Worm (Caenorhabditis elegans) whole organism, young adult: Measurements from ENCODE around the gene T19H12.2.

Source experiments
- B0336.3 ChIP-seq: fragments of 200-800 bp; sonication (Bioruptor generic); IDR thresholded peaks from 2 replicates; pipeline ENCODE4 v1.3.6; 2022; ENCODE audit warnings: missing genetic modification characterization, missing compliant biosample characterization
- D2030.7 ChIP-seq: fragments of 200-800 bp; sonication (Bioruptor generic); IDR thresholded peaks from 2 replicates; pipeline ENCODE4 v1.3.6; 2022; ENCODE audit warnings: missing genetic modification reagents, missing genetic modification characterization, missing compliant biosample characterization
- F10E7.11 ChIP-seq: sonication (generic microtip); optimal IDR thresholded peaks from 2 replicates; lab custom pipeline; 2017; ENCODE audit warnings: mild to moderate bottlenecking, missing genetic modification characterization, moderate library complexity, missing compliant biosample characterization
- F33H1.4 ChIP-seq: fragments of 200-800 bp; sonication (Bioruptor generic); IDR thresholded peaks from 2 replicates; pipeline ENCODE4 v1.3.6; 2022; ENCODE audit warnings: missing genetic modification reagents, missing genetic modification characterization, missing compliant biosample characterization
- F37B4.10 ChIP-seq: fragments of 200-800 bp; sonication (Bioruptor generic); IDR thresholded peaks from 2 replicates; pipeline ENCODE4 v1.3.6; 2022; ENCODE audit warnings: missing genetic modification characterization, missing compliant biosample characterization
- F39B2.1 ChIP-seq: fragments of 200-800 bp; sonication (Bioruptor generic); IDR thresholded peaks from 2 replicates; pipeline ENCODE4 v1.3.6; 2022; ENCODE audit warnings: missing genetic modification reagents, missing genetic modification characterization, missing compliant biosample characterization
- F52B5.7 ChIP-seq: sonication (generic microtip); optimal IDR thresholded peaks from 2 replicates; lab custom pipeline; 2016; ENCODE audit warnings: mild to moderate bottlenecking, missing genetic modification characterization, missing compliant biosample characterization
- K12H6.12 ChIP-seq: fragments of 200-800 bp; sonication (Bioruptor generic); optimal IDR thresholded peaks from 2 replicates; lab custom pipeline; 2018; ENCODE audit warnings: mild to moderate bottlenecking, missing genetic modification characterization, missing compliant biosample characterization
- Y53F4B.3 ChIP-seq: fragments of 200-800 bp; sonication (Bioruptor generic); IDR thresholded peaks from 2 replicates; pipeline ENCODE4 v1.3.6; 2022; ENCODE audit warnings: missing genetic modification reagents, missing genetic modification characterization, missing compliant biosample characterization
- aptf-2 ChIP-seq: fragments of 200-800 bp; sonication (Bioruptor generic); conservative IDR thresholded peaks from 2 replicates; pipeline ENCODE4 v1.3.6; 2022; ENCODE audit warnings: missing genetic modification reagents, missing genetic modification characterization, missing compliant biosample characterization
- aptf-3 ChIP-seq: fragments of 200-800 bp; sonication (Bioruptor generic); IDR thresholded peaks from 2 replicates; pipeline ENCODE4 v1.3.6; 2022; ENCODE audit warnings: missing genetic modification characterization, missing compliant biosample characterization
- bed-1 ChIP-seq: fragments of 200-800 bp; sonication (Bioruptor generic); IDR thresholded peaks from 2 replicates; pipeline ENCODE4 v1.3.6; 2022; ENCODE audit warnings: missing genetic modification reagents, missing genetic modification characterization, missing compliant biosample characterization
- ccch-3 ChIP-seq: fragments of 200-800 bp; sonication (Bioruptor generic); optimal IDR thresholded peaks from 2 replicates; lab custom pipeline; 2018; ENCODE audit warnings: mild to moderate bottlenecking, missing genetic modification characterization, missing compliant biosample characterization
- ceh-27 ChIP-seq: fragments of 200-800 bp; sonication (Bioruptor generic); optimal IDR thresholded peaks from 2 replicates; lab custom pipeline; 2018; ENCODE audit warnings: mild to moderate bottlenecking, missing genetic modification characterization, moderate library complexity, missing compliant biosample characterization
- ceh-40 ChIP-seq: fragments of 200-800 bp; sonication (Bioruptor generic); IDR thresholded peaks from 2 replicates; pipeline ENCODE4 v1.3.6; 2022; ENCODE audit warnings: missing genetic modification characterization, missing compliant biosample characterization
- die-1 ChIP-seq: sonication (generic microtip); optimal IDR thresholded peaks from 2 replicates; lab custom pipeline; 2016; ENCODE audit warnings: missing genotype, mild to moderate bottlenecking, missing genetic modification characterization, missing compliant biosample characterization
- dox-1 ChIP-seq: fragments of 200-800 bp; sonication (Bioruptor generic); IDR thresholded peaks from 2 replicates; pipeline ENCODE4 v1.3.6; 2022; ENCODE audit warnings: missing genetic modification reagents, missing genetic modification characterization, missing compliant biosample characterization
- gei-17 ChIP-seq: fragments of 200-800 bp; sonication (Bioruptor generic); optimal IDR thresholded peaks from 2 replicates; lab custom pipeline; 2018; ENCODE audit warnings: mild to moderate bottlenecking, missing genetic modification characterization, missing compliant biosample characterization
- hsf-1 ChIP-seq: fragments of 200-800 bp; sonication (Bioruptor generic); IDR thresholded peaks from 2 replicates; pipeline ENCODE4 v1.3.6; 2022; ENCODE audit warnings: missing genetic modification reagents, missing genetic modification characterization, missing compliant biosample characterization
- lsl-1 ChIP-seq: fragments of 200-800 bp; sonication (Bioruptor generic); optimal IDR thresholded peaks from 2 replicates; lab custom pipeline; 2018; ENCODE audit warnings: mild to moderate bottlenecking, missing genetic modification characterization, moderate library complexity, missing compliant biosample characterization
- lsy-27 ChIP-seq: sonication (generic microtip); optimal IDR thresholded peaks from 2 replicates; lab custom pipeline; 2017; ENCODE audit warnings: missing genetic modification characterization, mild to moderate bottlenecking, missing compliant biosample characterization, antibody characterized with exemption, missing genotype, borderline replicate concordance; ENCODE audit not compliant: insufficient read depth
- madf-6 ChIP-seq: fragments of 200-800 bp; sonication (Bioruptor generic); IDR thresholded peaks from 2 replicates; pipeline ENCODE4 v1.3.6; 2022; ENCODE audit warnings: missing genetic modification reagents, missing genetic modification characterization, missing compliant biosample characterization
- mes-4 ChIP-seq: sonication (generic microtip); optimal IDR thresholded peaks from 2 replicates; lab custom pipeline; 2016; ENCODE audit warnings: missing genotype, missing genetic modification characterization, missing compliant biosample characterization
- nfya-1 ChIP-seq: sonication (generic microtip); optimal IDR thresholded peaks from 2 replicates; lab custom pipeline; 2017; ENCODE audit warnings: antibody characterized with exemption, missing compliant biosample characterization, missing genetic modification characterization, borderline replicate concordance; ENCODE audit not compliant: insufficient read depth
- nhr-27 ChIP-seq: fragments of 200-800 bp; sonication (Bioruptor generic); optimal IDR thresholded peaks from 2 replicates; lab custom pipeline; 2018; ENCODE audit warnings: mild to moderate bottlenecking, missing genetic modification characterization, moderate library complexity, missing compliant biosample characterization
- pha-4 ChIP-seq: fragments of 150-350 bp; sonication (generic microtip); optimal IDR thresholded peaks from 2 replicates; lab custom pipeline; 2014; ENCODE audit warnings: missing biosample characterization, missing genetic modification reagents, missing genetic modification characterization
- sea-2 ChIP-seq: fragments of 200-800 bp; sonication (Bioruptor generic); IDR thresholded peaks from 2 replicates; pipeline ENCODE4 v1.3.6; 2022; ENCODE audit warnings: missing genetic modification characterization, missing compliant biosample characterization
- snpc-1.3 ChIP-seq: sonication (generic microtip); optimal IDR thresholded peaks from 2 replicates; lab custom pipeline; 2017; ENCODE audit warnings: missing genetic modification characterization, mild to moderate bottlenecking, missing compliant biosample characterization, antibody characterized with exemption, moderate library complexity, missing genotype, missing genetic modification reagents; ENCODE audit not compliant: insufficient read depth
- snpc-4 ChIP-seq, 5 experiments: fragments of 150-350 bp in 1 of 5; sonication (generic microtip) in 4 of 5; optimal IDR thresholded peaks; 2 replicates each; lab custom pipeline; 2014 to 2018; ENCODE audit warnings: missing genetic modification characterization in 5 of 5, missing biosample characterization in 3 of 5, antibody characterized with exemption in 2 of 5, mild to moderate bottlenecking in 2 of 5, missing compliant biosample characterization in 2 of 5, missing genotype in 2 of 5, moderate library complexity in 2 of 5, missing genetic modification reagents in 1 of 5
- tbp1 ChIP-seq: fragments of 200-800 bp; sonication (Bioruptor generic); optimal IDR thresholded peaks from 2 replicates; lab custom pipeline; 2018; ENCODE audit warnings: mild to moderate bottlenecking, missing genetic modification characterization, missing compliant biosample characterization
- unc-62 ChIP-seq: fragments of 150-350 bp; optimal IDR thresholded peaks from 2 replicates; lab custom pipeline; 2014; ENCODE audit warnings: missing biosample characterization, missing genetic modification reagents, missing genetic modification characterization
- ztf-25 ChIP-seq: fragments of 200-800 bp; sonication (Bioruptor generic); IDR thresholded peaks from 2 replicates; pipeline ENCODE4 v1.3.6; 2022; ENCODE audit warnings: missing genetic modification reagents, missing genetic modification characterization, missing compliant biosample characterization

Gene T19H12.2

DNA sequence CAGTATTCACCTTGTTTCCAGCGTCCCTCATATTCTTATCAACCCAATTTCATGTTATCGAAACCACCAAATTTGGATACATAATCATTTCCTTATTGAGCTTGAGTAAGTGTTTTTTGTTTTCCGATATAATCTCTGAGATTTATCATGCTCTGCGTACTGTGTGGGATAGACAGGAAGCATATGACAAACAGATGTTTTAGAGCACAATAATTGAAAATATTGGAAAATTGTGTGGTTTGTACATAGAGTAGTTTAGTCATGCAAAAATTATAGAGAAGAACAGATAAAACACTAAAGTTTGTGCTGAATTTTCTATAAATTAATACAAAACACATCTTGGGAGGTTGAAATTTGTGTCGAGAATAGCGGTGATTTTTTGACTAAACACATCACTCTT, 21.5 kb upstream of the T19H12.2 start:
- TF ChIP-seq F33H1.4 (GFP tag; lab: Robert Waterston, UW) (no peak), B0336.3 (GFP tag; lab: Robert Waterston, UW) (no peak), mes-4 (tag; lab: Kevin White, UChicago) (no peak)

ce11 chrV:4870627-4871026, 19.6 kb upstream of the T19H12.2 start:
- TF ChIP-seq mes-4 (tag; lab: Kevin White, UChicago) = no peak
- TF ChIP-seq snpc-1.3 (tag; lab: Kevin White, UChicago) = no peak
- no peak for TF ChIP-seq nhr-27

- TF ChIP-seq F37B4.10 (no peak), hsf-1 (GFP tag; lab: Robert Waterston, UW) (no peak), ztf-25 (GFP tag; lab: Robert Waterston, UW) (no peak), F10E7.11 (tag; lab: Kevin White, UChicago) (no peak), F39B2.1 (GFP tag; lab: Robert Waterston, UW) (no peak), die-1 (tag; lab: Kevin White, UChicago) (no peak), ceh-40 (no peak), pha-4 (no peak), ceh-27 (GFP tag; lab: Kevin White, UChicago) (no peak), aptf-3 (GFP tag; lab: Robert Waterston, UW) (no peak)
These were observed 18.2 kb upstream of the T19H12.2 start, which contains the start of gene srd-33 for ce11 chrV:4871992-4872391. Gene srd-33, plus strand, starts transcription at chrV:4872292.

DNA sequence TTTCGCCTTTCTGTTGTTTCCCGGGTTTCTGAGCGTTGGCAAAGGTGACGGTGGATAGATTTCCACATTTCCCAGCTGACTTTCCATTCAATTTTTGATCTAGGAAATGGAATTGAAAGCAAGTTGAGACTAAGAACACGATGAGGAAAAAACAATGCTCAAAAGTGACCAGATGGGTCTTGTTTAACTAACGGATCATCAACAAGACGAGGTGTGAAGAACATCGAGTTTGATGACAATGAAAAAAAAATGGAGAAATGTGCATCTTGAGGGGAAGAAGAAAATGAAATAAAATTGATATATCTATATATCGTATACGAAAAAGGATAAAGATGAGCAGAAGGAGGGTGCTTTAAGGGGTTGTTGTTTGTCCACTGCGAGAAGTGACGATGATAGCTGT, 12.6 kb upstream of the T19H12.2 start, which contains the start of gene T19H12.6:
Gene T19H12.6 (minus strand): TSS at position 101 of the 400 bp plus-strand sequence.
- TF ChIP-seq lsy-27 (tag; lab: Kevin White, UChicago) = no peak
- no peak for TF ChIP-seq ccch-3 (GFP tag; lab: Kevin White, UChicago)
- TF ChIP-seq F52B5.7 (tag; lab: Kevin White, UChicago) = no peak
- no peak for TF ChIP-seq tbp1 (GFP tag; lab: Kevin White, UChicago)
- no peak for TF ChIP-seq bed-1

DNA sequence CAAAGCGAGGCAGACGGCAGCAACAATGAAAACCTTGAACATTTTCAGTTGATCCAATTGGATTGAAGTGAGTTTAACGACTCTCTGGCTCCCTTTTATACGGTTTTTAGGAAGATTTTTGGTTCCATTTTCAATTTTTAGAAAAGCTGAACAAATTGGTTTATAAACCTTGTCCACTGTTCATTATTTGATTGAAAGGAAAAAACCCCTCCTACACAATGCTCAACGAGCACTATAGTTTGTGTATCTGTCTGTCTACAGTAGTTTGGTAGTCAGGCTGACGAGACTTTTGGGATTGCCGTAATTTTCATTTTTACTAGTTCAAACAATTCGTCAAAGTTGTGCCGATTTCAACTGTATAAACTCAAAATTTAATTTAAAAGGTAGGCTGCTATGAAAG, 11.0 kb upstream of the T19H12.2 start, which contains the start of gene T19H12.15:
Gene T19H12.15 (minus strand): TSS at position 101 of the 400 bp plus-strand sequence.
- TF ChIP-seq snpc-1.3 (tag; lab: Kevin White, UChicago) (no peak), lsl-1 (no peak), F10E7.11 (tag; lab: Kevin White, UChicago) (no peak), Y53F4B.3 (GFP tag; lab: Robert Waterston, UW) (no peak), gei-17 (no peak), D2030.7 (GFP tag; lab: Robert Waterston, UW) (no peak), dox-1 (GFP tag; lab: Robert Waterston, UW) (no peak), nfya-1 (tag; lab: Kevin White, UChicago) (no peak), pha-4 (no peak), unc-62 (GFP tag; lab: Kevin White, UChicago) (no peak), F52B5.7 (tag; lab: Kevin White, UChicago) (no peak), K12H6.12 (tag; lab: Kevin White, UChicago) (no peak), ccch-3 (GFP tag; lab: Kevin White, UChicago) (no peak), sea-2 (GFP tag; lab: Robert Waterston, UW) (no peak), aptf-2 (GFP tag; lab: Robert Waterston, UW) (no peak), mes-4 (tag; lab: Kevin White, UChicago) (no peak), madf-6 (no peak), snpc-4 (GFP tag; optimal IDR thresholded peaks at IDR 0.05; lab: Kevin White, UChicago) (no peak), snpc-4 (tag; optimal IDR thresholded peaks at IDR 0.05; lab: Kevin White, UChicago) (no peak)
- TF ChIP-seq, all 124 proteins: peak for 0
